Fruit fly (Drosophila melanogaster) S2 (cell line): ENCODE results near the gene CG42597.

Experiments
- CG8478 ChIP-seq: fragments of >200 bp; optimal IDR thresholded peaks from 2 replicates; lab custom pipeline; 2018
- CTCF ChIP-seq, 2 experiments: fragments of >200 bp; optimal IDR thresholded peaks; 2 replicates each; lab custom pipeline; 2018

dm6 chr2L:22036877-22037276, 28.3 kb downstream of the CG42597 start:
- TF ChIP-seq CTCF (optimal IDR thresholded peaks at IDR 0.05; lab: Kevin White, UChicago) = no peak
- no peak for TF ChIP-seq CG8478
